Fruit fly (Drosophila melanogaster): ENCODE results near the gene Rim.

- peak; percentile 71 for TF ChIP-seq CG7101 (tag; optimal IDR thresholded peaks at IDR 0.05)
- peak; percentile 56 for TF ChIP-seq toe (GFP tag; optimal IDR thresholded peaks at IDR 0.05)
- no peak for TF ChIP-seq CG1620 (GFP tag; optimal IDR thresholded peaks at IDR 0.05)
- TF ChIP-seq CG5204 (GFP tag; optimal IDR thresholded peaks at IDR 0.05) = peak; percentile 74
- peak; percentile 35 for TF ChIP-seq CG14711 (tag; optimal IDR thresholded peaks at IDR 0.05)
- peak; percentile 18 for TF ChIP-seq tj (GFP tag; optimal IDR thresholded peaks at IDR 0.05)
- TF ChIP-seq bab1 (GFP tag; optimal IDR thresholded peaks at IDR 0.05) = no peak
- TF ChIP-seq ovo (GFP tag; optimal IDR thresholded peaks at IDR 0.05) = peak; percentile 62
- no peak for TF ChIP-seq Clk (GFP tag; optimal IDR thresholded peaks at IDR 0.05)
- peak; percentile 37 for TF ChIP-seq Mnt (GFP tag; optimal IDR thresholded peaks at IDR 0.05)
- peak; percentile 87 for TF ChIP-seq CG7045 (GFP tag; optimal IDR thresholded peaks at IDR 0.05)
- TF ChIP-seq cic (GFP tag; optimal IDR thresholded peaks at IDR 0.05) = peak; percentile 58
Measured at dm6 chr3R:17919108-17919882, 2.9 kb upstream of the Rim start, which contains the start of gene cpo.

Measured in whole organism, adult.